Worm (Caenorhabditis elegans): Measurements from ENCODE around the gene svh-5.

svh-5 gene

DNA sequence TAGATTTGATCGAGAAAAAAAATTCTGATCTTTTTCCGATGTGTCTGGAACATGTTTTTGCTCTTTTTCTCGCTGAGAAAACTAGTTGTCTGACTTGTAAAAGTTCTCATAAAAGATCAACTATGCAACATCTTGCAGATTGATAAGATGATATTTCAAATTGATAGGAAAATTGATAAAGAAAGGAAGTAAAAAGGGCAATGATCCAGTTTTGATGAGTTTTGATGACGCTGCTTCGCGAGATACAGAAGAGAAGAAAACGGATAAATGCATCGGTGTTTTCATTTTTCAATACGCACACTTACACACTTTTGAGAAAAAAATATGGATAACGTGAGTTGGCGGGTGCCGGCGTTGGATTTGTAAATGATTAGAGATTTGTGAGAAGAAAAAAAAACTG is 2.3 kb downstream of the svh-5 start:
- TF ChIP-seq sox-4 (tag; optimal IDR thresholded peaks at IDR 0.05) (no peak), lin-15B (tag; optimal IDR thresholded peaks at IDR 0.05) (no peak), lin-14 (GFP tag; optimal IDR thresholded peaks at IDR 0.05) (peak; percentile 37), F16B12.6 (tag; optimal IDR thresholded peaks at IDR 0.05) (no peak), nhr-85 (tag) (peak; percentile 53), elt-3 (tag; optimal IDR thresholded peaks at IDR 0.05) (peak in 5 of 6 experiments; percentile 65 to 91 (median 81)), pqm-1 (tag; optimal IDR thresholded peaks at IDR 0.05) (no peak), zag-1 (tag; optimal IDR thresholded peaks at IDR 0.05) (no peak), nhr-76 (tag; optimal IDR thresholded peaks at IDR 0.05) (no peak), swsn-7 (tag; optimal IDR thresholded peaks at IDR 0.05) (no peak), aly-2 (tag; optimal IDR thresholded peaks at IDR 0.05) (no peak), nhr-71 (tag; optimal IDR thresholded peaks at IDR 0.05) (no peak), pax-3 (tag; optimal IDR thresholded peaks at IDR 0.05) (no peak), nhr-19 (GFP tag; conservative IDR thresholded peaks at IDR 0.05) (no peak), ets-5 (GFP tag; IDR thresholded peaks at IDR 0.05) (no peak), lin-35 (GFP tag; optimal IDR thresholded peaks at IDR 0.05) (no peak), efl-3 (GFP tag; optimal IDR thresholded peaks at IDR 0.05) (no peak), blmp-1 (tag; optimal IDR thresholded peaks at IDR 0.05) (peak; percentile 92), nhr-12 (tag; optimal IDR thresholded peaks at IDR 0.05) (no peak), ceh-63 (GFP tag; optimal IDR thresholded peaks at IDR 0.05) (no peak), elt-2 (tag; optimal IDR thresholded peaks at IDR 0.05) (no peak), nhr-20 (tag; optimal IDR thresholded peaks at IDR 0.05) (peak; percentile 32), fkh-8 (tag; optimal IDR thresholded peaks at IDR 0.05) (no peak), nhr-11 (tag; optimal IDR thresholded peaks at IDR 0.05) (no peak)

DNA sequence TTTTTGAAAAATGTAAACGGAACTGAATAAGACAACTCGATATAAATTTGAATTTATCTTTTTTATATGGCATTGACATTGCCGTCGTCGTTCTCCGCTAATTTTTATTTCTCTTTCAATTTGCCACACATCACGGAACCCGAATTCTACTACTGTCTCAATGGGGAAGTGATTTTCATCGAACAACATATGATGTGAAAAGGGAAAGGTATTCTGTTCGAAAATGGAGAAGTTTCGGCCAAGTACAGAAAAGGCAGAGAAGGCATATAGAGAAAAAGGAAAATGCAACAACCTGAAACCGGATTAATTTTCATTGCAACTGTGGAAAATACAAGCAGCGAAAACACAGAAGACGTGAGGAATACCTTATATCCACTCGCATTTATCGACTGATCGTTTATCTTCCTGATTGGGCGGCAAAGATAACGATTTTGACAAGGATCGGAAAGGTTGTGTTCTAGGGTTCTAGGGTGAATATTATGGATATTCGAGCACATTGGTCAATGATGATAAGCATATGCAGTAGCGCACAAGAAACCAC is 2.9 kb downstream of the svh-5 start:
- TF ChIP-seq vab-15 (tag; optimal IDR thresholded peaks at IDR 0.05): no peak
- TF ChIP-seq blmp-1 (tag; optimal IDR thresholded peaks at IDR 0.05): peak; percentile 78
- no peak for TF ChIP-seq lir-3 (tag; optimal IDR thresholded peaks at IDR 0.05; ENCODE audit: poor library complexity)
- TF ChIP-seq aha-1 (tag; optimal IDR thresholded peaks at IDR 0.05): no peak
- no peak for TF ChIP-seq isw-1 (GFP tag; IDR thresholded peaks at IDR 0.05)
- peak; percentile 3 for TF ChIP-seq lin-14 (GFP tag; optimal IDR thresholded peaks at IDR 0.05)

ce11 chrX:15373415-15374048 is 4.1 kb downstream of the svh-5 start:
- TF ChIP-seq snpc-4 (tag; optimal IDR thresholded peaks at IDR 0.05): peak; percentile 3
- peak; percentile 14 to 28 for TF ChIP-seq lsy-2 (tag; optimal IDR thresholded peaks at IDR 0.05)
- no peak for TF ChIP-seq irx-1 (tag; optimal IDR thresholded peaks at IDR 0.05)
- TF ChIP-seq lin-35 (GFP tag; optimal IDR thresholded peaks at IDR 0.05): peak; percentile 28 to 30
- TF ChIP-seq rnt-1 (tag; optimal IDR thresholded peaks at IDR 0.05): peak; percentile 7
- TF ChIP-seq xbp-1 (tag; optimal IDR thresholded peaks at IDR 0.05): peak; percentile 8
- peak; percentile 36 for TF ChIP-seq dsc-1 (tag; optimal IDR thresholded peaks at IDR 0.05)
- 0 out of 2 replicates have a peak, but pooled peaks have one; percentile 25 for TF ChIP-seq mab-9 (GFP tag; IDR thresholded peaks at IDR 0.05)
- TF ChIP-seq isw-1 (GFP tag; IDR thresholded peaks at IDR 0.05): peak; percentile 17; the same call in 1 of the 2 replicates
- peak; percentile 82 for TF ChIP-seq nhr-20 (tag; optimal IDR thresholded peaks at IDR 0.05)
- TF ChIP-seq nhr-71 (tag; optimal IDR thresholded peaks at IDR 0.05): peak; percentile 54
- TF ChIP-seq nhr-77 (tag; optimal IDR thresholded peaks at IDR 0.05): peak; percentile 33
- peak in 5 of 6 experiments; percentile 3 to 87 (median 18) for TF ChIP-seq elt-3 (tag; optimal IDR thresholded peaks at IDR 0.05)
- TF ChIP-seq C04F5.9 (tag; optimal IDR thresholded peaks at IDR 0.05): no peak
- TF ChIP-seq snu-23 (GFP tag; optimal IDR thresholded peaks at IDR 0.05): peak; percentile 29
- peak; percentile 62 for TF ChIP-seq elt-2 (tag; optimal IDR thresholded peaks at IDR 0.05)
- TF ChIP-seq fkh-8 (tag; optimal IDR thresholded peaks at IDR 0.05): peak; percentile 74
- peak; percentile 46 for TF ChIP-seq swsn-7 (tag; optimal IDR thresholded peaks at IDR 0.05)
- TF ChIP-seq ceh-82 (tag; optimal IDR thresholded peaks at IDR 0.05): peak in 2 of 3 experiments; percentile 2 to 48
- peak; percentile 88 for TF ChIP-seq nhr-85 (tag)
- TF ChIP-seq hlh-17 (GFP tag; optimal IDR thresholded peaks at IDR 0.05; ENCODE audit: borderline replicate concordance): no peak
- peak; percentile 50 for TF ChIP-seq blmp-1 (tag; optimal IDR thresholded peaks at IDR 0.05)
- no peak for TF ChIP-seq zip-4 (GFP tag; optimal IDR thresholded peaks at IDR 0.05)
- TF ChIP-seq lin-14 (GFP tag; optimal IDR thresholded peaks at IDR 0.05): peak; percentile 84
- peak; percentile 58 for TF ChIP-seq nhr-47 (tag; optimal IDR thresholded peaks at IDR 0.05)
- no peak for TF ChIP-seq ceh-88 (GFP tag; IDR thresholded peaks at IDR 0.05)
- no peak for TF ChIP-seq ceh-8 (GFP tag; optimal IDR thresholded peaks at IDR 0.05)
- TF ChIP-seq egl-13 (tag; optimal IDR thresholded peaks at IDR 0.05): peak; percentile 69
- TF ChIP-seq fkh-10 (GFP tag; optimal IDR thresholded peaks at IDR 0.05): peak; percentile 36
- peak; percentile 64 for TF ChIP-seq tbx-2 (tag; optimal IDR thresholded peaks at IDR 0.05)

Measured in whole organism, L1 larva.